Worm (Caenorhabditis elegans) whole organism, L1 larva: ENCODE data around the gene qns-1.

Experiments
- lin-13 ChIP-seq: fragments of 150-350 bp; optimal IDR thresholded peaks from 2 replicates; lab custom pipeline; 2014; ENCODE audit warnings: missing biosample characterization, missing genetic modification reagents, missing genetic modification characterization
- nhr-11 ChIP-seq: fragments of 150-350 bp; optimal IDR thresholded peaks from 2 replicates; lab custom pipeline; 2014; ENCODE audit warnings: missing biosample characterization, missing genetic modification characterization
- unc-86 ChIP-seq: sonication (generic microtip); optimal IDR thresholded peaks from 2 replicates; lab custom pipeline; 2016; ENCODE audit warnings: missing genetic modification characterization, missing compliant biosample characterization
- zip-4 ChIP-seq: fragments of 200-800 bp; sonication (Bioruptor generic); optimal IDR thresholded peaks from 2 replicates; lab custom pipeline; 2018; ENCODE audit warnings: mild to moderate bottlenecking, missing genetic modification characterization, moderate library complexity, missing compliant biosample characterization

ce11 chrIV:10197317-10197867, 21.7 kb downstream of the qns-1 start, which contains the start of gene gon-4:
- TF ChIP-seq lin-13: no peak
- no peak for TF ChIP-seq zip-4 (GFP tag; lab: Kevin White, UChicago)
- no peak for TF ChIP-seq unc-86 (tag; lab: Kevin White, UChicago)
- no peak for TF ChIP-seq nhr-11 (tag; lab: Kevin White, UChicago)
